Fruit fly (Drosophila melanogaster) whole organism, prepupa: Measurements from ENCODE around the gene Gnf1.

ENCODE experiments used
- CG10631 ChIP-seq: fragments of 200-800 bp; sonication (Bioruptor generic); optimal IDR thresholded peaks from 2 replicates; lab custom pipeline; 2016; ENCODE audit warnings: missing biosample characterization, missing genetic modification characterization
- CG11294 ChIP-seq: fragments of 200-800 bp; sonication (Bioruptor generic); IDR thresholded peaks from 2 replicates; pipeline ENCODE4 v1.3.6; 2022; ENCODE audit warnings: missing biosample characterization, missing genetic modification characterization
- CG11902 ChIP-seq: fragments of 200-800 bp; sonication (Bioruptor generic); optimal IDR thresholded peaks from 3 replicates; lab custom pipeline; 2016; ENCODE audit warnings: missing biosample characterization, missing genetic modification characterization
- CG15336 ChIP-seq: fragments of 200-800 bp; sonication (Bioruptor generic); IDR thresholded peaks from 2 replicates; pipeline ENCODE4 v1.3.6; 2022; ENCODE audit warnings: missing biosample characterization, missing genetic modification characterization
- CG1621 ChIP-seq: fragments of 200-800 bp; sonication (Bioruptor generic); optimal IDR thresholded peaks from 3 replicates; lab custom pipeline; 2018; ENCODE audit warnings: missing biosample characterization, mild to moderate bottlenecking, missing genetic modification characterization
- CG31627 ChIP-seq: fragments of 200-800 bp; sonication (Bioruptor generic); optimal IDR thresholded peaks from 3 replicates; lab custom pipeline; 2016; ENCODE audit warnings: missing biosample characterization, missing genetic modification characterization
- CG32006 ChIP-seq: fragments of 200-800 bp; sonication (Bioruptor generic); optimal IDR thresholded peaks from 3 replicates; lab custom pipeline; 2017; ENCODE audit warnings: missing biosample characterization, mild to moderate bottlenecking, missing genetic modification characterization
- CG4318 ChIP-seq: fragments of 200-800 bp; sonication (Bioruptor generic); optimal IDR thresholded peaks from 3 replicates; lab custom pipeline; 2017; ENCODE audit warnings: missing biosample characterization, mild to moderate bottlenecking, missing genetic modification characterization
- Eip78C ChIP-seq: fragments of 200-800 bp; sonication (Bioruptor generic); peaks from one replicate; lab custom pipeline; 2016; ENCODE audit warnings: missing biosample characterization, missing genetic modification characterization
- Ets21C ChIP-seq: fragments of 200-800 bp; sonication (Bioruptor generic); optimal IDR thresholded peaks from 3 replicates; lab custom pipeline; 2016; ENCODE audit warnings: missing biosample characterization, missing genetic modification characterization
- Ets96B ChIP-seq: fragments of 200-800 bp; optimal IDR thresholded peaks from 2 replicates; lab custom pipeline; 2019; ENCODE audit warnings: missing biosample characterization, mild to moderate bottlenecking, missing genetic modification characterization, moderate library complexity
- Sox15 ChIP-seq: fragments of 200-800 bp; sonication (Bioruptor generic); optimal IDR thresholded peaks from 3 replicates; lab custom pipeline; 2016; ENCODE audit warnings: missing biosample characterization, missing genetic modification characterization
- acj6 ChIP-seq: fragments of 200-800 bp; sonication (Bioruptor generic); optimal IDR thresholded peaks from 3 replicates; lab custom pipeline; 2016; ENCODE audit warnings: missing biosample characterization, missing genetic modification characterization
- dac ChIP-seq: fragments of 200-800 bp; sonication (Bioruptor generic); optimal IDR thresholded peaks from 2 replicates; lab custom pipeline; 2017; ENCODE audit warnings: missing biosample characterization, mild to moderate bottlenecking, missing genetic modification characterization
- net ChIP-seq: fragments of 200-800 bp; sonication (Bioruptor generic); optimal IDR thresholded peaks from 3 replicates; lab custom pipeline; 2016; ENCODE audit warnings: missing biosample characterization, missing genetic modification characterization
- spab ChIP-seq: fragments of 200-800 bp; sonication (Bioruptor generic); optimal IDR thresholded peaks from 2 replicates; lab custom pipeline; 2017; ENCODE audit warnings: missing biosample characterization, mild to moderate bottlenecking, missing genetic modification characterization, missing genetic modification reagents
- vri ChIP-seq: fragments of 200-800 bp; sonication (Bioruptor generic); optimal IDR thresholded peaks from 3 replicates; lab custom pipeline; 2016; ENCODE audit warnings: missing biosample characterization, mild to moderate bottlenecking, missing genetic modification characterization

The Gnf1 gene

DNA sequence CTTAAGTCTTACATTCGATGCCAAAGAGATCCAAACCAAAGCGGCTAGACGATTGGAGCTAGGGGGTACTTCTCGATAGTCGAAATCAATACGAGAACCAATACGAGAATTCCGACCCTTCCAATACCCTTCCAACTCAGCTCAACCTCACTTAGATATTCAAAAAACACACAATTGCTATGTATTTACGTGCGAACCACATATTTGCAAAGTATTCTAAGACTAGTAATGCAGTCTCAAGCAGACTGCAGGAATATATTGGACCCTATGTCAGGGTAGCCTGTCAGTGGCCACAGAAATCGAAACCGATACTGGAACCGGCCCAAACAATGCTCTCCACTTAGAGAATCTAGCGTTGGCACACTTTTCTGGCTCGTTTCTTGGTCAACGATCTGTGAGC is 51.4 kb downstream of the Gnf1 start (continued):
- no peak for TF ChIP-seq net (GFP tag; lab: Kevin White, UChicago)
- peak; percentile 33; the same call in 1 of the 2 replicates for TF ChIP-seq CG11294
- no peak for TF ChIP-seq CG10631 (GFP tag; lab: Kevin White, UChicago)
- TF ChIP-seq CG4318 = no peak
- TF ChIP-seq CG31627 = no peak
- no peak for TF ChIP-seq vri (GFP tag; lab: Kevin White, UChicago)
- TF ChIP-seq CG15336 (GFP tag; lab: Robert Waterston, UW) = peak; percentile 56; the same call in 1 of the 2 replicates
- TF ChIP-seq CG11902 = no peak
- peak; percentile 5 for TF ChIP-seq acj6 (GFP tag; lab: Kevin White, UChicago)
- TF ChIP-seq Eip78C (GFP tag; lab: Kevin White, UChicago) = no peak
- no peak for TF ChIP-seq Sox15 (GFP tag; lab: Kevin White, UChicago)
- TF ChIP-seq Ets96B (tag; lab: Kevin White, UChicago) = no peak
- no peak for TF ChIP-seq CG1621
- TF ChIP-seq dac (GFP tag; lab: Kevin White, UChicago) = peak; percentile 3
- no peak for TF ChIP-seq Ets21C (GFP tag; lab: Kevin White, UChicago)
- TF ChIP-seq CG32006 (GFP tag; lab: Kevin White, UChicago) = peak; percentile 56
- no peak for TF ChIP-seq spab (GFP tag; lab: Kevin White, UChicago)
